Worm (Caenorhabditis elegans) whole organism, mixed stage, embryonic: Measurements from ENCODE around the gene ogr-2.

ENCODE experiments used
- blmp-1 ChIP-seq: fragments of 150-350 bp; optimal IDR thresholded peaks from 2 replicates; lab custom pipeline; 2014; ENCODE audit warnings: missing biosample characterization, missing genetic modification characterization
- ceh-43 ChIP-seq: fragments of 200-800 bp; sonication (Bioruptor generic); optimal IDR thresholded peaks from 2 replicates; lab custom pipeline; 2018; ENCODE audit warnings: mild to moderate bottlenecking, missing genetic modification characterization, moderate library complexity, missing compliant biosample characterization
- ces-1 ChIP-seq: fragments of 150-350 bp; optimal IDR thresholded peaks from 2 replicates; lab custom pipeline; 2014; ENCODE audit warnings: missing biosample characterization, missing genetic modification reagents, missing genetic modification characterization
- cnd-1 ChIP-seq: fragments of 200-800 bp; sonication (Bioruptor generic); optimal IDR thresholded peaks from 2 replicates; lab custom pipeline; 2018; ENCODE audit warnings: mild to moderate bottlenecking, missing genetic modification characterization, missing compliant biosample characterization
- elt-1 ChIP-seq: sonication (generic microtip); optimal IDR thresholded peaks from 2 replicates; lab custom pipeline; 2017; ENCODE audit warnings: missing genetic modification characterization, mild to moderate bottlenecking, missing compliant biosample characterization, antibody characterized with exemption, moderate library complexity, borderline replicate concordance; ENCODE audit not compliant: insufficient read depth
- ham-2 ChIP-seq: fragments of 200-800 bp; sonication (Bioruptor generic); optimal IDR thresholded peaks from 2 replicates; lab custom pipeline; 2018; ENCODE audit warnings: mild to moderate bottlenecking, missing genetic modification characterization, missing compliant biosample characterization
- lsy-2 ChIP-seq: fragments of 150-350 bp; optimal IDR thresholded peaks from 2 replicates; lab custom pipeline; 2014; ENCODE audit warnings: missing biosample characterization, missing genetic modification characterization
- nhr-12 ChIP-seq: fragments of 150-350 bp; optimal IDR thresholded peaks from 2 replicates; lab custom pipeline; 2014; ENCODE audit warnings: missing biosample characterization, missing genetic modification characterization
- nhr-237 ChIP-seq: fragments of 150-350 bp; optimal IDR thresholded peaks from 2 replicates; lab custom pipeline; 2014; ENCODE audit warnings: missing biosample characterization, missing genetic modification characterization
- unc-39 ChIP-seq: fragments of 150-350 bp; optimal IDR thresholded peaks from 2 replicates; lab custom pipeline; 2014; ENCODE audit warnings: missing biosample characterization, missing genetic modification characterization
- unc-62 ChIP-seq: fragments of 150-350 bp; optimal IDR thresholded peaks from 2 replicates; lab custom pipeline; 2014; ENCODE audit warnings: missing biosample characterization, missing genetic modification reagents, missing genetic modification characterization

DNA sequence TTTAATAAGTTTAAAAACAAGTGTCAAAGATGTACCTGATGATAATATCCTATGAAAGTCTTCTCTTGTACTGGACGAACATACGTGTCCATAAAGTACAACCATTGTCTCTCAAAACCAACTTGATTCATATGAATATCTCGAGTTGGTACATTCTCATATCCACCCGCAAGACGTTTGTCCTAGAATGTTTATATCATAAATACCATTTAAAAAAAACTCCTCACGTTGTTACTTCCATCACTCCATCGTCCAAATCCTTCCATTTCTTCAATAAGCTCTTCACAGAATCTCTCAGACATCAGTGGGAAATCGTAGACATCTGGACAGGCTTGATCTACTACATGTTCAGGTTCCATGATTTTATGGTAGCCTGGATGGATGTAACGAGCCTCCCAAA is 5.5 kb upstream of the ogr-2 start:
- no peak for TF ChIP-seq ceh-43 (GFP tag; lab: Kevin White, UChicago)
- no peak for TF ChIP-seq unc-39 (tag; lab: Kevin White, UChicago)
- no peak for TF ChIP-seq nhr-237
- TF ChIP-seq lsy-2 (tag; lab: Kevin White, UChicago): no peak
- no peak for TF ChIP-seq unc-62
- TF ChIP-seq blmp-1: no peak
- TF ChIP-seq ces-1: no peak
- no peak for TF ChIP-seq nhr-12 (tag; lab: Kevin White, UChicago)
- TF ChIP-seq elt-1 (tag; lab: Kevin White, UChicago): no peak
- no peak for TF ChIP-seq cnd-1 (tag; lab: Kevin White, UChicago)
- TF ChIP-seq ham-2 (GFP tag; lab: Kevin White, UChicago): no peak
